Fruit fly (Drosophila melanogaster): ENCODE results near the gene CG33281.

DNA sequence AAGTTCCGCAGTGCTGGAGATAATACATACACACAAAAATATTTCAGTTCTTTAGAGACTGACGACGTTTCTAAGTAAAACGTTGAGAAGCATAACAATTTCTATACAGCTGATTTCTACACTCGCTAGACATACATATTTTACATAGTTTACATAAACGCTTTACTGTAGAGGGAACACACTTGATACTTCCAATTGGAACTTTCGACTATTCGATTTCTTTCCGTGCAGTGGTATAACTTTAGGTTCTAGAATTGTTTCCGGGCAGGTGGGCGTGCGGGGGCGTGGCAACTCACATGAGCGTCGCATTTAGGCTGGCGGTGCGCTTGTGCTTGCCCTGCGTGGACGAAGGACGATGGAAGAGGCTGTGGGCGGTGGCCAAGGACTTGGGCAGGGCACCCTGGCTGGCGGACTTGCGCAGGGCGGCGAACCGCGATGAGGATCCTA, 48.5 kb downstream of the CG33281 start:
- TF ChIP-seq Met (GFP tag; optimal IDR thresholded peaks at IDR 0.05) (no peak), CG7368 (GFP tag; optimal IDR thresholded peaks at IDR 0.05) (no peak), CG10669 (GFP tag; optimal IDR thresholded peaks at IDR 0.05) (no peak), OdsH (GFP tag; optimal IDR thresholded peaks at IDR 0.05) (peak; percentile 39), Blimp-1 (GFP tag; optimal IDR thresholded peaks at IDR 0.05) (no peak), CG8319 (GFP tag; optimal IDR thresholded peaks at IDR 0.05) (no peak), CG6854 (GFP tag; optimal IDR thresholded peaks at IDR 0.05) (no peak), CG6808 (GFP tag; optimal IDR thresholded peaks at IDR 0.05) (peak; percentile 17), topi (GFP tag; optimal IDR thresholded peaks at IDR 0.05) (peak; percentile 16), acj6 (GFP tag; optimal IDR thresholded peaks at IDR 0.05) (peak; percentile 11), Eip78C (GFP tag) (peak; percentile 73), CG34406 (GFP tag; optimal IDR thresholded peaks at IDR 0.05) (no peak), svp (GFP tag) (peak; percentile 71)
